Fruit fly (Drosophila melanogaster) S2 (cell line): Measurements from ENCODE around the gene CG13840.

Experiments used
- CG8478 ChIP-seq: fragments of >200 bp; optimal IDR thresholded peaks from 2 replicates; lab custom pipeline; 2018
- CTCF ChIP-seq, 2 experiments: fragments of >200 bp; optimal IDR thresholded peaks; 2 replicates each; lab custom pipeline; 2018

- no peak for TF ChIP-seq CG8478 (lab: Kevin White, UChicago)
- TF ChIP-seq CTCF (optimal IDR thresholded peaks at IDR 0.05; lab: Kevin White, UChicago): no peak
Measured at dm6 chr3R:22789106-22789505, 26.9 kb downstream of the CG13840 start.
